Worm (Caenorhabditis elegans): ENCODE results near the gene K08D8.6.
A peak's percentile ranks its signal among the peaks of the same experiment; 100 is the strongest.

Gene K08D8.6

ce11 chrIV:12871445-12871947 lies 18.8 kb downstream of the K08D8.6 start, which contains the start of gene clec-187:
Gene clec-187 (minus strand): TSS chrIV:12871495.
- TF ChIP-seq unc-120 (tag; optimal IDR thresholded peaks at IDR 0.05; ENCODE audit: poor library complexity, severe bottlenecking) (no peak), zip-8 (tag; optimal IDR thresholded peaks at IDR 0.05) (no peak), nhr-2 (tag; optimal IDR thresholded peaks at IDR 0.05) (no peak), M03D4.4 (tag; optimal IDR thresholded peaks at IDR 0.05) (no peak), tbx-8 (GFP tag; optimal IDR thresholded peaks at IDR 0.05) (no peak), nhr-28 (tag; optimal IDR thresholded peaks at IDR 0.05) (no peak), elt-1 (tag; optimal IDR thresholded peaks at IDR 0.05; ENCODE audit: borderline replicate concordance, insufficient read depth) (no peak), flh-1 (GFP tag; optimal IDR thresholded peaks at IDR 0.05) (no peak), lin-32 (GFP tag; optimal IDR thresholded peaks at IDR 0.05) (no peak), drap-1 (GFP tag; optimal IDR thresholded peaks at IDR 0.05) (no peak), hlh-1 (tag; optimal IDR thresholded peaks at IDR 0.05) (no peak), blmp-1 (tag; optimal IDR thresholded peaks at IDR 0.05) (no peak), snpc-4 (tag; optimal IDR thresholded peaks at IDR 0.05) (no peak), ceh-83 (GFP tag; optimal IDR thresholded peaks at IDR 0.05) (no peak), ceh-39 (tag; optimal IDR thresholded peaks at IDR 0.05) (no peak), nhr-76 (tag; optimal IDR thresholded peaks at IDR 0.05) (no peak), nhr-237 (tag; optimal IDR thresholded peaks at IDR 0.05) (no peak)

ce11 chrIV:12870315-12870714 lies 20.0 kb downstream of the K08D8.6 start:
- TF ChIP-seq zip-8 (tag; optimal IDR thresholded peaks at IDR 0.05): peak; percentile 84
- no peak for TF ChIP-seq lsy-2 (tag; optimal IDR thresholded peaks at IDR 0.05)
- TF ChIP-seq M03D4.4 (tag; optimal IDR thresholded peaks at IDR 0.05): no peak

- TF ChIP-seq cnd-1 (tag; optimal IDR thresholded peaks at IDR 0.05): no peak
- TF ChIP-seq bed-3 (GFP tag; optimal IDR thresholded peaks at IDR 0.05): no peak
- no peak for TF ChIP-seq nhr-28 (tag; optimal IDR thresholded peaks at IDR 0.05)
- no peak for TF ChIP-seq lsy-2 (tag; optimal IDR thresholded peaks at IDR 0.05)
- no peak for TF ChIP-seq ceh-39 (tag; optimal IDR thresholded peaks at IDR 0.05)
- TF ChIP-seq nhr-2 (tag; optimal IDR thresholded peaks at IDR 0.05): no peak
- no peak for TF ChIP-seq unc-39 (tag; optimal IDR thresholded peaks at IDR 0.05)
- TF ChIP-seq blmp-1 (tag; optimal IDR thresholded peaks at IDR 0.05): no peak
- no peak for TF ChIP-seq mls-2 (tag; optimal IDR thresholded peaks at IDR 0.05)
- TF ChIP-seq snpc-4 (tag; optimal IDR thresholded peaks at IDR 0.05): no peak
- TF ChIP-seq ceh-43 (GFP tag; optimal IDR thresholded peaks at IDR 0.05): no peak
- TF ChIP-seq drap-1 (GFP tag; optimal IDR thresholded peaks at IDR 0.05): no peak
- TF ChIP-seq ceh-83 (GFP tag; optimal IDR thresholded peaks at IDR 0.05): no peak
- TF ChIP-seq ham-2 (GFP tag; optimal IDR thresholded peaks at IDR 0.05): no peak
- TF ChIP-seq nhr-237 (tag; optimal IDR thresholded peaks at IDR 0.05): no peak
Observed at ce11 chrIV:12869812-12870211, 20.5 kb downstream of the K08D8.6 start.

ce11 chrIV:12869383-12869782 lies 20.9 kb downstream of the K08D8.6 start:
- TF ChIP-seq ceh-43 (GFP tag; optimal IDR thresholded peaks at IDR 0.05): no peak
- TF ChIP-seq lsy-2 (tag; optimal IDR thresholded peaks at IDR 0.05): no peak
- TF ChIP-seq ham-2 (GFP tag; optimal IDR thresholded peaks at IDR 0.05): no peak
- no peak for TF ChIP-seq sptf-1 (tag; optimal IDR thresholded peaks at IDR 0.05)
- TF ChIP-seq lin-13 (tag; optimal IDR thresholded peaks at IDR 0.05): no peak
- TF ChIP-seq ces-1 (GFP tag; optimal IDR thresholded peaks at IDR 0.05): no peak
- TF ChIP-seq hlh-1 (tag; optimal IDR thresholded peaks at IDR 0.05): no peak
- no peak for TF ChIP-seq M03D4.4 (tag; optimal IDR thresholded peaks at IDR 0.05)
- no peak for TF ChIP-seq unc-62 (GFP tag; optimal IDR thresholded peaks at IDR 0.05)
- no peak for TF ChIP-seq snpc-4 (tag; optimal IDR thresholded peaks at IDR 0.05)
- no peak for TF ChIP-seq ztf-11 (tag; optimal IDR thresholded peaks at IDR 0.05)
- no peak for TF ChIP-seq unc-39 (tag; optimal IDR thresholded peaks at IDR 0.05)
- TF ChIP-seq ceh-83 (GFP tag; optimal IDR thresholded peaks at IDR 0.05): no peak
- no peak for TF ChIP-seq bed-3 (GFP tag; optimal IDR thresholded peaks at IDR 0.05)
- TF ChIP-seq nhr-2 (tag; optimal IDR thresholded peaks at IDR 0.05): no peak

ce11 chrIV:12865884-12866283 lies 24.4 kb downstream of the K08D8.6 start, which contains the start of gene clec-186:
Gene clec-186 (plus strand): TSS chrIV:12866109.
- TF ChIP-seq nhr-12 (tag; optimal IDR thresholded peaks at IDR 0.05) (no peak), lin-32 (GFP tag; optimal IDR thresholded peaks at IDR 0.05) (no peak), nhr-76 (tag; optimal IDR thresholded peaks at IDR 0.05) (no peak), lsy-2 (tag; optimal IDR thresholded peaks at IDR 0.05) (no peak), mls-2 (tag; optimal IDR thresholded peaks at IDR 0.05) (no peak), ztf-11 (tag; optimal IDR thresholded peaks at IDR 0.05) (no peak), sptf-1 (tag; optimal IDR thresholded peaks at IDR 0.05) (no peak), ham-2 (GFP tag; optimal IDR thresholded peaks at IDR 0.05) (no peak), unc-120 (tag; optimal IDR thresholded peaks at IDR 0.05; ENCODE audit: poor library complexity, severe bottlenecking) (no peak), sem-2 (GFP tag; optimal IDR thresholded peaks at IDR 0.05) (no peak), cnd-1 (tag; optimal IDR thresholded peaks at IDR 0.05) (no peak), unc-39 (tag; optimal IDR thresholded peaks at IDR 0.05) (no peak), unc-62 (GFP tag; optimal IDR thresholded peaks at IDR 0.05) (no peak), snpc-4 (tag; optimal IDR thresholded peaks at IDR 0.05) (no peak), nhr-237 (tag; optimal IDR thresholded peaks at IDR 0.05) (no peak), ceh-83 (GFP tag; optimal IDR thresholded peaks at IDR 0.05) (no peak), pha-4 (tag; optimal IDR thresholded peaks at IDR 0.05) (no peak), elt-3 (tag; optimal IDR thresholded peaks at IDR 0.05) (no peak), mep-1 (tag; optimal IDR thresholded peaks at IDR 0.05) (no peak), nhr-28 (tag; optimal IDR thresholded peaks at IDR 0.05) (no peak)
